Worm (Caenorhabditis elegans): ENCODE measurements around the gene nhr-109.

nhr-109 gene

ce11 chrII:4435134-4435533 lies 2.0 kb downstream of the nhr-109 start, which contains the start of gene nhr-273:
nhr-273 (plus strand) TSS chrII:4435300.
- TF ChIP-seq tab-1 (GFP tag; IDR thresholded peaks at IDR 0.05) (no peak), cog-1 (tag; optimal IDR thresholded peaks at IDR 0.05) (no peak), klf-2 (GFP tag; conservative IDR thresholded peaks at IDR 0.05) (no peak), ztf-23 (GFP tag; IDR thresholded peaks at IDR 0.05) (no peak), T22C8.4 (GFP tag; IDR thresholded peaks at IDR 0.05) (no peak), ref-1 (GFP tag; conservative IDR thresholded peaks at IDR 0.05) (no peak), ztf-29 (GFP tag; IDR thresholded peaks at IDR 0.05) (no peak), flt-1 (GFP tag; IDR thresholded peaks at IDR 0.05) (no peak), med-1 (GFP tag; optimal IDR thresholded peaks at IDR 0.05; ENCODE audit: insufficient read depth) (no peak)

ce11 chrII:4438601-4439000 lies 5.4 kb downstream of the nhr-109 start, which contains the start of gene nhr-16:
nhr-16 (plus strand) TSS chrII:4438805.
- TF ChIP-seq flt-1 (GFP tag; IDR thresholded peaks at IDR 0.05) (no peak), cog-1 (tag; optimal IDR thresholded peaks at IDR 0.05) (no peak), T22C8.4 (GFP tag; IDR thresholded peaks at IDR 0.05) (no peak), ztf-23 (GFP tag; IDR thresholded peaks at IDR 0.05) (no peak), klf-2 (GFP tag; conservative IDR thresholded peaks at IDR 0.05) (no peak), tab-1 (GFP tag; IDR thresholded peaks at IDR 0.05) (no peak), med-1 (GFP tag; optimal IDR thresholded peaks at IDR 0.05; ENCODE audit: insufficient read depth) (no peak), ztf-29 (GFP tag; IDR thresholded peaks at IDR 0.05) (no peak), ref-1 (GFP tag; conservative IDR thresholded peaks at IDR 0.05) (no peak)

- TF ChIP-seq ztf-29 (GFP tag; IDR thresholded peaks at IDR 0.05) (no peak), flt-1 (GFP tag; IDR thresholded peaks at IDR 0.05) (no peak), med-1 (GFP tag; optimal IDR thresholded peaks at IDR 0.05; ENCODE audit: insufficient read depth) (no peak), ref-1 (GFP tag; conservative IDR thresholded peaks at IDR 0.05) (no peak), T22C8.4 (GFP tag; IDR thresholded peaks at IDR 0.05) (no peak), tab-1 (GFP tag; IDR thresholded peaks at IDR 0.05) (no peak), klf-2 (GFP tag; conservative IDR thresholded peaks at IDR 0.05) (no peak), ztf-23 (GFP tag; IDR thresholded peaks at IDR 0.05) (no peak), cog-1 (tag; optimal IDR thresholded peaks at IDR 0.05) (no peak)
Observed at ce11 chrII:4441278-4441677, 8.1 kb downstream of the nhr-109 start.

ce11 chrII:4444811-4445210 lies 11.6 kb downstream of the nhr-109 start:
- no peak for TF ChIP-seq ztf-23 (GFP tag; IDR thresholded peaks at IDR 0.05)
- TF ChIP-seq flt-1 (GFP tag; IDR thresholded peaks at IDR 0.05) = no peak
- TF ChIP-seq klf-2 (GFP tag; conservative IDR thresholded peaks at IDR 0.05) = no peak
- no peak for TF ChIP-seq tab-1 (GFP tag; IDR thresholded peaks at IDR 0.05)
- no peak for TF ChIP-seq cog-1 (tag; optimal IDR thresholded peaks at IDR 0.05)
- no peak for TF ChIP-seq T22C8.4 (GFP tag; IDR thresholded peaks at IDR 0.05)
- no peak for TF ChIP-seq med-1 (GFP tag; optimal IDR thresholded peaks at IDR 0.05; ENCODE audit: insufficient read depth)
- no peak for TF ChIP-seq ref-1 (GFP tag; conservative IDR thresholded peaks at IDR 0.05)
- no peak for TF ChIP-seq ztf-29 (GFP tag; IDR thresholded peaks at IDR 0.05)

ce11 chrII:4453051-4453450 lies 19.9 kb downstream of the nhr-109 start, which contains the start of gene twk-2:
twk-2 (minus strand) TSS chrII:4453151.
- TF ChIP-seq flt-1 (GFP tag; IDR thresholded peaks at IDR 0.05) = no peak
- no peak for TF ChIP-seq ref-1 (GFP tag; conservative IDR thresholded peaks at IDR 0.05)
- TF ChIP-seq ztf-23 (GFP tag; IDR thresholded peaks at IDR 0.05) = no peak
- TF ChIP-seq cog-1 (tag; optimal IDR thresholded peaks at IDR 0.05) = no peak
- no peak for TF ChIP-seq T22C8.4 (GFP tag; IDR thresholded peaks at IDR 0.05)
- TF ChIP-seq klf-2 (GFP tag; conservative IDR thresholded peaks at IDR 0.05) = no peak
- TF ChIP-seq ztf-29 (GFP tag; IDR thresholded peaks at IDR 0.05) = no peak
- TF ChIP-seq tab-1 (GFP tag; IDR thresholded peaks at IDR 0.05) = no peak
- TF ChIP-seq med-1 (GFP tag; optimal IDR thresholded peaks at IDR 0.05; ENCODE audit: insufficient read depth) = no peak

ce11 chrII:4453453-4453852 lies 20.3 kb downstream of the nhr-109 start:
- no peak for TF ChIP-seq cog-1 (tag; optimal IDR thresholded peaks at IDR 0.05)

ce11 chrII:4454823-4455222 lies 21.7 kb downstream of the nhr-109 start:
- TF ChIP-seq ztf-23 (GFP tag; IDR thresholded peaks at IDR 0.05) (no peak), ztf-29 (GFP tag; IDR thresholded peaks at IDR 0.05) (no peak), flt-1 (GFP tag; IDR thresholded peaks at IDR 0.05) (no peak), T22C8.4 (GFP tag; IDR thresholded peaks at IDR 0.05) (no peak), cog-1 (tag; optimal IDR thresholded peaks at IDR 0.05) (no peak)

ce11 chrII:4456024-4456423 lies 22.9 kb downstream of the nhr-109 start:
- no peak for TF ChIP-seq cog-1 (tag; optimal IDR thresholded peaks at IDR 0.05)
- TF ChIP-seq flt-1 (GFP tag; IDR thresholded peaks at IDR 0.05) = no peak
- TF ChIP-seq ztf-29 (GFP tag; IDR thresholded peaks at IDR 0.05) = no peak
- no peak for TF ChIP-seq ref-1 (GFP tag; conservative IDR thresholded peaks at IDR 0.05)
- no peak for TF ChIP-seq klf-2 (GFP tag; conservative IDR thresholded peaks at IDR 0.05)
- TF ChIP-seq T22C8.4 (GFP tag; IDR thresholded peaks at IDR 0.05) = no peak
- no peak for TF ChIP-seq tab-1 (GFP tag; IDR thresholded peaks at IDR 0.05)
- TF ChIP-seq med-1 (GFP tag; optimal IDR thresholded peaks at IDR 0.05; ENCODE audit: insufficient read depth) = no peak
- TF ChIP-seq ztf-23 (GFP tag; IDR thresholded peaks at IDR 0.05) = no peak

- TF ChIP-seq ztf-29 (GFP tag; IDR thresholded peaks at IDR 0.05) (no peak), tab-1 (GFP tag; IDR thresholded peaks at IDR 0.05) (no peak), ref-1 (GFP tag; conservative IDR thresholded peaks at IDR 0.05) (no peak), med-1 (GFP tag; optimal IDR thresholded peaks at IDR 0.05; ENCODE audit: insufficient read depth) (no peak), klf-2 (GFP tag; conservative IDR thresholded peaks at IDR 0.05) (no peak), flt-1 (GFP tag; IDR thresholded peaks at IDR 0.05) (no peak), cog-1 (tag; optimal IDR thresholded peaks at IDR 0.05) (no peak), ztf-23 (GFP tag; IDR thresholded peaks at IDR 0.05) (no peak), T22C8.4 (GFP tag; IDR thresholded peaks at IDR 0.05) (no peak)
Observed at ce11 chrII:4460297-4460696, 27.1 kb downstream of the nhr-109 start.

- TF ChIP-seq ztf-29 (GFP tag; IDR thresholded peaks at IDR 0.05) = no peak
- no peak for TF ChIP-seq tab-1 (GFP tag; IDR thresholded peaks at IDR 0.05)
- TF ChIP-seq T22C8.4 (GFP tag; IDR thresholded peaks at IDR 0.05) = no peak
- TF ChIP-seq ztf-23 (GFP tag; IDR thresholded peaks at IDR 0.05) = no peak
- TF ChIP-seq flt-1 (GFP tag; IDR thresholded peaks at IDR 0.05) = no peak
- TF ChIP-seq cog-1 (tag; optimal IDR thresholded peaks at IDR 0.05) = no peak
- TF ChIP-seq ref-1 (GFP tag; conservative IDR thresholded peaks at IDR 0.05) = no peak
- TF ChIP-seq klf-2 (GFP tag; conservative IDR thresholded peaks at IDR 0.05) = no peak
- TF ChIP-seq med-1 (GFP tag; optimal IDR thresholded peaks at IDR 0.05; ENCODE audit: insufficient read depth) = no peak
Observed at ce11 chrII:4460851-4461250, 27.7 kb downstream of the nhr-109 start, which contains the start of the genes T12C9.7 and vps-18. T12C9.7 (minus strand) TSS chrII:4460951. vps-18 (plus strand) TSS chrII:4461130.

Measured in whole organism, midembryonic.